Worm (Caenorhabditis elegans): Measurements from ENCODE around the gene C06C3.10.

- no peak for TF ChIP-seq klf-2 (GFP tag; conservative IDR thresholded peaks at IDR 0.05)
- no peak for TF ChIP-seq T22C8.4 (GFP tag; IDR thresholded peaks at IDR 0.05)
- no peak for TF ChIP-seq ztf-29 (GFP tag; IDR thresholded peaks at IDR 0.05)
- no peak for TF ChIP-seq flt-1 (GFP tag; IDR thresholded peaks at IDR 0.05)
- no peak for TF ChIP-seq ztf-23 (GFP tag; IDR thresholded peaks at IDR 0.05)
Observed at ce11 chrII:9329474-9329873, 47.6 kb downstream of the C06C3.10 start, which contains the start of gene wbp-2.
